Fruit fly (Drosophila melanogaster) whole organism, embryonic: ENCODE results near the gene Gale.

Experiments used
- Aef1 ChIP-seq: fragments of 200-800 bp; sonication (Bioruptor generic); IDR thresholded peaks from 3 replicates; pipeline ENCODE4 v1.3.6; 2022; ENCODE audit warnings: missing biosample characterization, missing genetic modification characterization
- Asciz ChIP-seq: fragments of 200-800 bp; sonication (Bioruptor generic); optimal IDR thresholded peaks from 2 replicates; lab custom pipeline; 2017; ENCODE audit warnings: missing biosample characterization, mild to moderate bottlenecking, missing genetic modification characterization, missing genetic modification reagents
- B-H2 ChIP-seq: fragments of 200-800 bp; sonication (Bioruptor generic); optimal IDR thresholded peaks from 2 replicates; lab custom pipeline; 2018; ENCODE audit warnings: missing biosample characterization, mild to moderate bottlenecking, missing genetic modification characterization
- CG11696 ChIP-seq: fragments of 200-800 bp; sonication (Bioruptor generic); IDR thresholded peaks from 2 replicates; pipeline ENCODE4 v1.3.6; 2022; ENCODE audit warnings: missing biosample characterization, missing genetic modification characterization
- CG12155 ChIP-seq: fragments of 200-800 bp; sonication (Bioruptor generic); optimal IDR thresholded peaks from 3 replicates; lab custom pipeline; 2016; ENCODE audit warnings: missing biosample characterization, missing genetic modification characterization
- CG12659 ChIP-seq: fragments of 200-800 bp; sonication (Bioruptor generic); optimal IDR thresholded peaks from 3 replicates; lab custom pipeline; 2017; ENCODE audit warnings: mild to moderate bottlenecking, missing biosample characterization, missing genetic modification reagents, missing genetic modification characterization
- CG14860 ChIP-seq: fragments of 200-800 bp; sonication (Bioruptor generic); IDR thresholded peaks from 3 replicates; pipeline ENCODE4 v1.3.6; 2022; ENCODE audit warnings: missing biosample characterization, missing genetic modification characterization; ENCODE audit not compliant: partially characterized antibody
- CG14965 ChIP-seq: fragments of 200-800 bp; sonication (Bioruptor generic); optimal IDR thresholded peaks from 2 replicates; lab custom pipeline; 2016; ENCODE audit warnings: missing biosample characterization, missing genetic modification characterization, borderline replicate concordance
- CG16779 ChIP-seq: fragments of 200-800 bp; sonication (Bioruptor generic); IDR thresholded peaks from 2 replicates; pipeline ENCODE4 v1.3.6; 2022; ENCODE audit warnings: missing biosample characterization, missing genetic modification characterization
- CG16813 ChIP-seq: fragments of 200-800 bp; sonication (Bioruptor generic); IDR thresholded peaks from 3 replicates; pipeline ENCODE4 v1.3.6; 2022; ENCODE audit warnings: missing biosample characterization, missing genetic modification characterization; ENCODE audit not compliant: partially characterized antibody
- CG16863 ChIP-seq: fragments of 200-800 bp; sonication (Bioruptor generic); optimal IDR thresholded peaks from 3 replicates; lab custom pipeline; 2016; ENCODE audit warnings: missing biosample characterization, missing genetic modification characterization
- CG17361 ChIP-seq: fragments of 200-800 bp; sonication (Bioruptor generic); IDR thresholded peaks from 3 replicates; pipeline ENCODE4 v1.3.6; 2022; ENCODE audit warnings: missing biosample characterization, missing genetic modification characterization
- CG18764 ChIP-seq: fragments of 200-800 bp; sonication (Bioruptor generic); optimal IDR thresholded peaks from 3 replicates; lab custom pipeline; 2016; ENCODE audit warnings: missing biosample characterization, missing genetic modification characterization
- CG2678 ChIP-seq: fragments of 200-800 bp; sonication (Bioruptor generic); optimal IDR thresholded peaks from 3 replicates; lab custom pipeline; 2019; ENCODE audit warnings: missing biosample characterization, mild to moderate bottlenecking, missing genetic modification characterization, moderate library complexity
- CG34224 ChIP-seq: fragments of 200-800 bp; sonication (Bioruptor generic); IDR thresholded peaks from 3 replicates; pipeline ENCODE4 v1.3.6; 2022; ENCODE audit warnings: missing biosample characterization, missing genetic modification characterization; ENCODE audit not compliant: partially characterized antibody
- CG3847 ChIP-seq: fragments of 200-800 bp; sonication (Bioruptor generic); IDR thresholded peaks from 2 replicates; pipeline ENCODE4 v1.3.6; 2022; ENCODE audit warnings: missing biosample characterization, missing genetic modification characterization
- CG4617 ChIP-seq: fragments of 200-800 bp; sonication (Bioruptor generic); optimal IDR thresholded peaks from 3 replicates; lab custom pipeline; 2016; ENCODE audit warnings: missing biosample characterization, missing genetic modification characterization, borderline replicate concordance
- CG7556 ChIP-seq: fragments of 200-800 bp; sonication (Bioruptor generic); optimal IDR thresholded peaks from 2 replicates; lab custom pipeline; 2017; ENCODE audit warnings: missing biosample characterization, mild to moderate bottlenecking, missing genetic modification characterization
- CrebB ChIP-seq: fragments of 200-800 bp; sonication (Bioruptor generic); optimal IDR thresholded peaks from 3 replicates; lab custom pipeline; 2018; ENCODE audit warnings: missing biosample characterization, mild to moderate bottlenecking, missing genetic modification characterization
- Deaf1 ChIP-seq: fragments of 200-800 bp; optimal IDR thresholded peaks from 3 replicates; lab custom pipeline; 2019; ENCODE audit warnings: missing biosample characterization, mild to moderate bottlenecking, missing genetic modification characterization, moderate library complexity
- Elba2 ChIP-seq: fragments of 200-800 bp; sonication (Bioruptor generic); optimal IDR thresholded peaks from 3 replicates; lab custom pipeline; 2016; ENCODE audit warnings: missing biosample characterization, missing genetic modification characterization
- HHEX ChIP-seq: fragments of 200-800 bp; sonication (Bioruptor generic); optimal IDR thresholded peaks from 3 replicates; lab custom pipeline; 2017; ENCODE audit warnings: missing biosample characterization, mild to moderate bottlenecking, missing genetic modification characterization, missing genetic modification reagents
- Hr39 ChIP-seq: fragments of >200 bp; optimal IDR thresholded peaks from 2 replicates; lab custom pipeline; 2017
- Med ChIP-seq: fragments of 200-800 bp; sonication (Bioruptor generic); peaks from one replicate; lab custom pipeline; 2016; ENCODE audit warnings: missing biosample characterization, missing genetic modification characterization, mild to moderate bottlenecking, inconsistent platforms, moderate library complexity
- Oaz ChIP-seq: fragments of 200-800 bp; sonication (Bioruptor generic); IDR thresholded peaks from 2 replicates; pipeline ENCODE4 v1.3.6; 2022; ENCODE audit warnings: missing biosample characterization, missing genetic modification characterization
- Usf ChIP-seq: fragments of 200-800 bp; sonication (Bioruptor generic); optimal IDR thresholded peaks from 2 replicates; lab custom pipeline; 2017; ENCODE audit warnings: missing genotype, missing biosample characterization, missing genetic modification characterization
- bowl ChIP-seq: fragments of 200-800 bp; sonication (Bioruptor generic); IDR thresholded peaks from 2 replicates; pipeline ENCODE4 v1.3.6; 2022; ENCODE audit warnings: missing biosample characterization, missing genetic modification characterization
- cad ChIP-seq: fragments of >200 bp; optimal IDR thresholded peaks from 2 replicates; lab custom pipeline; 2017; ENCODE audit warnings: missing biosample characterization, missing genetic modification characterization
- cas ChIP-seq: fragments of 200-800 bp; sonication (Bioruptor generic); IDR thresholded peaks from 2 replicates; pipeline ENCODE4 v1.3.6; 2022; ENCODE audit warnings: missing biosample characterization, missing genetic modification characterization
- ci ChIP-seq: fragments of 200-800 bp; sonication (Bioruptor generic); IDR thresholded peaks from 3 replicates; pipeline ENCODE4 v1.3.6; 2022; ENCODE audit warnings: missing biosample characterization, missing genetic modification characterization
- dan ChIP-seq: fragments of 200-800 bp; sonication (Bioruptor generic); IDR thresholded peaks from 2 replicates; pipeline ENCODE4 v1.3.6; 2022; ENCODE audit warnings: missing biosample characterization, missing genetic modification characterization
- disco-r ChIP-seq: fragments of 200-800 bp; sonication (Bioruptor generic); optimal IDR thresholded peaks from 2 replicates; lab custom pipeline; 2016; ENCODE audit warnings: missing biosample characterization, missing genetic modification characterization
- eyg ChIP-seq: fragments of 200-800 bp; sonication (Bioruptor generic); optimal IDR thresholded peaks from 3 replicates; lab custom pipeline; 2016; ENCODE audit warnings: missing biosample characterization, missing genetic modification characterization
- fd96Cb ChIP-seq: fragments of 200-800 bp; sonication (Bioruptor generic); optimal IDR thresholded peaks from 2 replicates; lab custom pipeline; 2018; ENCODE audit warnings: missing biosample characterization, mild to moderate bottlenecking, missing genetic modification characterization, moderate library complexity
- fru ChIP-seq: fragments of >200 bp; optimal IDR thresholded peaks from 2 replicates; lab custom pipeline; 2017
- grau ChIP-seq: fragments of 200-800 bp; optimal IDR thresholded peaks from 3 replicates; lab custom pipeline; 2019; ENCODE audit warnings: missing biosample characterization, mild to moderate bottlenecking, missing genetic modification characterization, moderate library complexity
- gsb ChIP-seq: fragments of 200-800 bp; sonication (Bioruptor generic); IDR thresholded peaks from 2 replicates; pipeline ENCODE4 v1.3.6; 2022; ENCODE audit warnings: missing biosample characterization, missing genetic modification characterization
- lilli ChIP-seq: fragments of 200-800 bp; sonication (Bioruptor generic); optimal IDR thresholded peaks from 3 replicates; lab custom pipeline; 2016; ENCODE audit warnings: missing biosample characterization, missing genetic modification characterization
- mld ChIP-seq: fragments of 200-800 bp; sonication (Bioruptor generic); IDR thresholded peaks from 3 replicates; pipeline ENCODE4 v1.3.6; 2022; ENCODE audit warnings: missing biosample characterization, missing genetic modification characterization; ENCODE audit not compliant: partially characterized antibody
- nau ChIP-seq: fragments of 200-800 bp; sonication (Bioruptor generic); optimal IDR thresholded peaks from 3 replicates; lab custom pipeline; 2017; ENCODE audit warnings: missing biosample characterization, mild to moderate bottlenecking, missing genetic modification characterization, missing genetic modification reagents
- odd ChIP-seq: fragments of 200-800 bp; sonication (Bioruptor generic); optimal IDR thresholded peaks from 2 replicates; lab custom pipeline; 2017; ENCODE audit warnings: missing biosample characterization, mild to moderate bottlenecking, missing genetic modification characterization
- pfk ChIP-seq: fragments of 200-800 bp; sonication (Bioruptor generic); optimal IDR thresholded peaks from 2 replicates; lab custom pipeline; 2018; ENCODE audit warnings: missing biosample characterization, mild to moderate bottlenecking, missing genetic modification characterization, moderate library complexity
- prd ChIP-seq, 3 experiments: fragments of >200 bp in 2 of 3; fragments of 200-800 bp in 1 of 3; sonication (Bioruptor generic) in 1 of 3; optimal IDR thresholded peaks in 2 of 3; IDR thresholded peaks in 1 of 3; 2 replicates in 2 of 3; 3 replicates in 1 of 3; pipeline versions ENCODE4 v1.3.6 to Lab custom; 2017 to 2022; ENCODE audit warnings: missing biosample characterization in 1 of 3, missing genetic modification characterization in 1 of 3
- stc ChIP-seq: fragments of 200-800 bp; sonication (Bioruptor generic); IDR thresholded peaks from 2 replicates; pipeline ENCODE4 v1.3.6; 2022; ENCODE audit warnings: missing biosample characterization, missing genetic modification characterization
- tin ChIP-seq: fragments of 200-800 bp; sonication (Bioruptor generic); optimal IDR thresholded peaks from 3 replicates; lab custom pipeline; 2016; ENCODE audit warnings: missing biosample characterization, missing genetic modification characterization
- tx ChIP-seq: fragments of 200-800 bp; sonication (Bioruptor generic); optimal IDR thresholded peaks from 2 replicates; lab custom pipeline; 2016; ENCODE audit warnings: missing biosample characterization, missing genetic modification characterization
- unpg ChIP-seq: fragments of 200-800 bp; sonication (Bioruptor generic); optimal IDR thresholded peaks from 3 replicates; lab custom pipeline; 2018; ENCODE audit warnings: missing biosample characterization, mild to moderate bottlenecking, missing genetic modification characterization, moderate library complexity
- zen ChIP-seq: fragments of 200-800 bp; sonication (Bioruptor generic); optimal IDR thresholded peaks from 3 replicates; lab custom pipeline; 2018; ENCODE audit warnings: missing biosample characterization, mild to moderate bottlenecking, missing genetic modification characterization, moderate library complexity
- zen2 ChIP-seq: fragments of 200-800 bp; sonication (Bioruptor generic); IDR thresholded peaks from 3 replicates; pipeline ENCODE4 v1.3.6; 2022; ENCODE audit warnings: missing biosample characterization, missing genetic modification characterization; ENCODE audit not compliant: partially characterized antibody

Gale gene

DNA sequence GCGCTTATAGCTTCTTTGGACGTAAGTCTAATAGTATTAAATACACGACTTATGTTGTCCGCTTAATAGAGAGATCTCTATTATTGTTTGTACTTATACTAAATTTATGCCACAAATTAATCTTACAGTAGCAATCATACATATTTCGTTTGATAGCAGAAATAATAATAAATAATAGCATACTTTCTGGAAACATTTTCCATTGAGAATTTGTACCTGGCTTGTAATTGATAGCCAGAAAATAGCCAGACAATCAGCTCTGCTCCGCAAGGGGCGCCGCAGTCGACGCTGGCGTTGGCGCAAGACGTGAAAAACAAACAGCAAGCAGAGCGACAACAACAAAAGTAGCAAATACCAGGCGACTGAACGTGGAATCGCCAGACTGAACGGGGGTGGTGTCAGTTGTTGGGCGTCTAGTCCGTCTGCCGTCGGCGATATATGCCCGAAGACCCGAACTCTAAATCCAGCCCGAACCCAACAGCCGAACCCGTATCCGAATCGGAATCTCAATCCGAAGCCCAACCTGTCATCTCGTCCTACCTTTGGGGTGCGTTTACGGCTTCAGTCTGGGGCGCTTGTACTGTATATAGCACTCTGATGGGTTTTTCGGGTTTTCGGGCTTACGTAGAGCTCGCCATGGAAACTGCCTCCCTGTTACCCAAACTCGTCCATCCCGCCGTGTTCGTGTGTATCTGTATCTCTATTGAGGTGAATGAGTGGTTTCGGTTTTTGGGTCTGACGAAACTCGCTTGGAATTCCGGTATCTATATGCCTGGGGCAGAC lies 51.2 kb downstream of the Gale start (continued):
- TF ChIP-seq CG18764 (GFP tag; lab: Kevin White, UChicago) (no peak), pfk (GFP tag; lab: Kevin White, UChicago) (no peak), Deaf1 (tag; lab: Kevin White, UChicago) (peak; percentile 99), CG4617 (GFP tag; lab: Kevin White, UChicago) (no peak), CG3847 (GFP tag; lab: Robert Waterston, UW) (no peak), zen (tag; lab: Kevin White, UChicago) (peak; percentile 0), cas (GFP tag; lab: Robert Waterston, UW) (no peak), nau (no peak), CG16813 (GFP tag; lab: Robert Waterston, UW) (no peak), CG14965 (GFP tag; lab: Kevin White, UChicago) (no peak), cad (no peak), CG34224 (GFP tag; lab: Robert Waterston, UW) (peak; percentile 9; the same call in 1 of the 3 replicates), CG11696 (GFP tag; lab: Robert Waterston, UW) (no peak), Hr39 (lab: Kevin White, UChicago) (no peak), odd (GFP tag; lab: Kevin White, UChicago) (no peak), CG7556 (GFP tag; lab: Kevin White, UChicago) (peak; percentile 77), mld (GFP tag; lab: Robert Waterston, UW) (no peak), CG16863 (GFP tag; lab: Kevin White, UChicago) (no peak), tx (no peak), zen2 (GFP tag; lab: Robert Waterston, UW) (no peak), unpg (peak; percentile 38), Elba2 (GFP tag; lab: Kevin White, UChicago) (no peak), ci (peak; percentile 61; the same call in 2 of the 3 replicates), HHEX (GFP tag; lab: Kevin White, UChicago) (no peak), stc (GFP tag; lab: Robert Waterston, UW) (peak; percentile 28; the same call in 1 of the 2 replicates), CG12659 (GFP tag; lab: Kevin White, UChicago) (peak; percentile 50), Oaz (no peak), dan (GFP tag; lab: Robert Waterston, UW) (no peak), disco-r (GFP tag; lab: Kevin White, UChicago) (no peak), prd (optimal IDR thresholded peaks at IDR 0.05; lab: Kevin White, UChicago) (no peak), prd (GFP tag; IDR thresholded peaks at IDR 0.05; lab: Robert Waterston, UW) (0 out of 3 replicates have a peak, but pooled peaks have one; percentile 34), CG2678 (tag; lab: Kevin White, UChicago) (peak; percentile 62), Aef1 (GFP tag; lab: Robert Waterston, UW) (no peak), fd96Cb (tag; lab: Kevin White, UChicago) (peak; percentile 22), tin (peak; percentile 19), eyg (GFP tag; lab: Kevin White, UChicago) (no peak), B-H2 (no peak), CG12155 (GFP tag; lab: Kevin White, UChicago) (peak; percentile 24), fru (lab: Kevin White, UChicago) (no peak), CG16779 (no peak), CrebB (tag; lab: Kevin White, UChicago) (no peak), bowl (no peak), grau (tag; lab: Kevin White, UChicago) (peak; percentile 66), Usf (GFP tag; lab: Kevin White, UChicago) (peak; percentile 42), CG14860 (GFP tag; lab: Robert Waterston, UW) (no peak), gsb (GFP tag; lab: Robert Waterston, UW) (no peak), CG17361 (GFP tag; lab: Robert Waterston, UW) (no peak), lilli (GFP tag; lab: Kevin White, UChicago) (peak; percentile 52), Med (GFP tag; lab: Kevin White, UChicago) (peak; percentile 81), Asciz (GFP tag; lab: Kevin White, UChicago) (no peak)
